Fruit fly (Drosophila melanogaster): ENCODE results near the gene Teh4.

- TF ChIP-seq CG5204 (GFP tag; optimal IDR thresholded peaks at IDR 0.05) (no peak), CG14711 (tag; optimal IDR thresholded peaks at IDR 0.05) (no peak)
Observed at dm6 chr3L:4145229-4145628, 32.8 kb downstream of the Teh4 start.

Data from whole organism, adult.